Worm (Caenorhabditis elegans) whole organism, late embryonic: Measurements from ENCODE around the gene nadk-1.

Experiments
- C08G9.2 ChIP-seq: sonication (generic microtip); optimal IDR thresholded peaks from 2 replicates; lab custom pipeline; 2016; ENCODE audit warnings: mild to moderate bottlenecking, missing genetic modification characterization, moderate library complexity, missing compliant biosample characterization
- C38D4.7 ChIP-seq: fragments of 200-800 bp; sonication (Bioruptor generic); optimal IDR thresholded peaks from 2 replicates; lab custom pipeline; 2018; ENCODE audit warnings: mild to moderate bottlenecking, missing genetic modification characterization, moderate library complexity, missing compliant biosample characterization
- K09A11.1 ChIP-seq: sonication (generic microtip); optimal IDR thresholded peaks from 2 replicates; lab custom pipeline; 2017; ENCODE audit warnings: antibody characterized with exemption, mild to moderate bottlenecking, missing genetic modification characterization, missing compliant biosample characterization; ENCODE audit not compliant: insufficient read depth
- ahr-1 ChIP-seq: sonication (generic microtip); optimal IDR thresholded peaks from 2 replicates; lab custom pipeline; 2016; ENCODE audit warnings: missing genetic modification characterization, missing compliant biosample characterization
- ama-1 ChIP-seq: fragments of 150-350 bp; optimal IDR thresholded peaks from 2 replicates; lab custom pipeline; 2014
- ceh-14 ChIP-seq: sonication (generic microtip); optimal IDR thresholded peaks from 2 replicates; lab custom pipeline; 2016; ENCODE audit warnings: missing genotype, missing genetic modification characterization, missing compliant biosample characterization
- ceh-18 ChIP-seq: sonication (generic microtip); optimal IDR thresholded peaks from 2 replicates; lab custom pipeline; 2016; ENCODE audit warnings: missing genetic modification characterization, missing compliant biosample characterization
- ceh-19 ChIP-seq: fragments of 200-800 bp; sonication (Bioruptor generic); optimal IDR thresholded peaks from 2 replicates; lab custom pipeline; 2018; ENCODE audit warnings: mild to moderate bottlenecking, missing genetic modification characterization, missing compliant biosample characterization
- ceh-24 ChIP-seq: sonication (generic microtip); optimal IDR thresholded peaks from 2 replicates; lab custom pipeline; 2016; ENCODE audit warnings: mild to moderate bottlenecking, missing genetic modification characterization, missing compliant biosample characterization
- ceh-30 ChIP-seq: fragments of 150-350 bp; optimal IDR thresholded peaks from 2 replicates; lab custom pipeline; 2014; ENCODE audit warnings: missing biosample characterization, missing genetic modification characterization
- ceh-34 ChIP-seq: sonication (generic microtip); optimal IDR thresholded peaks from 2 replicates; lab custom pipeline; 2016; ENCODE audit warnings: mild to moderate bottlenecking, missing genetic modification characterization, missing compliant biosample characterization
- ceh-45 ChIP-seq: fragments of 200-800 bp; sonication (Bioruptor generic); IDR thresholded peaks from 2 replicates; pipeline ENCODE4 v1.3.6; 2022; ENCODE audit warnings: missing genetic modification reagents, missing genetic modification characterization, missing compliant biosample characterization
- ceh-6 ChIP-seq: fragments of 200-800 bp; sonication (Bioruptor generic); optimal IDR thresholded peaks from 2 replicates; lab custom pipeline; 2018; ENCODE audit warnings: mild to moderate bottlenecking, missing genetic modification characterization, missing compliant biosample characterization
- ceh-9 ChIP-seq: sonication (generic microtip); optimal IDR thresholded peaks from 2 replicates; lab custom pipeline; 2016; ENCODE audit warnings: mild to moderate bottlenecking, missing genetic modification characterization, inconsistent platforms, missing compliant biosample characterization
- dmd-4 ChIP-seq: sonication (generic microtip); optimal IDR thresholded peaks from 2 replicates; lab custom pipeline; 2016; ENCODE audit warnings: borderline replicate concordance, missing genetic modification characterization, missing compliant biosample characterization
- elt-2 ChIP-seq: sonication (generic microtip); optimal IDR thresholded peaks from 2 replicates; lab custom pipeline; 2016; ENCODE audit warnings: missing genetic modification reagents, missing genetic modification characterization, missing compliant biosample characterization
- elt-4 ChIP-seq: sonication (generic microtip); optimal IDR thresholded peaks from 2 replicates; lab custom pipeline; 2016; ENCODE audit warnings: missing genetic modification characterization, missing compliant biosample characterization
- eyg-1 ChIP-seq: sonication (generic microtip); optimal IDR thresholded peaks from 2 replicates; lab custom pipeline; 2016; ENCODE audit warnings: missing genotype, missing genetic modification characterization, missing compliant biosample characterization
- fax-1 ChIP-seq: sonication (generic microtip); optimal IDR thresholded peaks from 2 replicates; lab custom pipeline; 2016; ENCODE audit warnings: missing genotype, missing genetic modification characterization, missing compliant biosample characterization
- gmeb-2 ChIP-seq: sonication (generic microtip); optimal IDR thresholded peaks from 2 replicates; lab custom pipeline; 2016; ENCODE audit warnings: missing genetic modification characterization, inconsistent platforms, missing compliant biosample characterization
- hlh-15 ChIP-seq: sonication (generic microtip); optimal IDR thresholded peaks from 2 replicates; lab custom pipeline; 2016; ENCODE audit warnings: missing genetic modification characterization, missing compliant biosample characterization
- hlh-8 ChIP-seq: sonication (generic microtip); optimal IDR thresholded peaks from 2 replicates; lab custom pipeline; 2016; ENCODE audit warnings: missing genotype, missing genetic modification characterization, missing compliant biosample characterization
- lin-11 ChIP-seq: fragments of 200-800 bp; sonication (Bioruptor generic); optimal IDR thresholded peaks from 2 replicates; lab custom pipeline; 2018; ENCODE audit warnings: mild to moderate bottlenecking, missing genetic modification characterization, missing compliant biosample characterization
- madf-2 ChIP-seq: sonication (generic microtip); optimal IDR thresholded peaks from 2 replicates; lab custom pipeline; 2017; ENCODE audit warnings: missing genetic modification characterization, missing compliant biosample characterization
- nfya-1 ChIP-seq: sonication (generic microtip); optimal IDR thresholded peaks from 2 replicates; lab custom pipeline; 2017; ENCODE audit warnings: missing genetic modification characterization, mild to moderate bottlenecking, missing compliant biosample characterization, antibody characterized with exemption, moderate library complexity
- npax-4 ChIP-seq: sonication (generic microtip); optimal IDR thresholded peaks from 2 replicates; lab custom pipeline; 2016; ENCODE audit warnings: missing genetic modification characterization, missing compliant biosample characterization
- pat-9 ChIP-seq: fragments of 200-800 bp; sonication (Bioruptor generic); optimal IDR thresholded peaks from 2 replicates; lab custom pipeline; 2018; ENCODE audit warnings: mild to moderate bottlenecking, missing genetic modification characterization, moderate library complexity, missing compliant biosample characterization
- pros-1 ChIP-seq: fragments of 150-350 bp; optimal IDR thresholded peaks from 2 replicates; lab custom pipeline; 2014; ENCODE audit warnings: missing biosample characterization, missing genetic modification reagents, missing genetic modification characterization
- rnt-1 ChIP-seq: sonication (generic microtip); optimal IDR thresholded peaks from 2 replicates; lab custom pipeline; 2016; ENCODE audit warnings: missing genetic modification characterization, missing compliant biosample characterization
- sdc-2 ChIP-seq: sonication (generic microtip); optimal IDR thresholded peaks from 2 replicates; lab custom pipeline; 2016; ENCODE audit warnings: missing genotype, missing genetic modification characterization, missing compliant biosample characterization
- sox-4 ChIP-seq: sonication (generic microtip); optimal IDR thresholded peaks from 2 replicates; lab custom pipeline; 2017; ENCODE audit warnings: mild to moderate bottlenecking, missing genetic modification characterization, inconsistent platforms, missing compliant biosample characterization
- tbx-7 ChIP-seq: sonication (generic microtip); optimal IDR thresholded peaks from 2 replicates; lab custom pipeline; 2016; ENCODE audit warnings: missing genotype, missing genetic modification characterization, missing compliant biosample characterization
- ttx-3 ChIP-seq: sonication (generic microtip); optimal IDR thresholded peaks from 2 replicates; lab custom pipeline; 2016; ENCODE audit warnings: missing genetic modification reagents, missing genetic modification characterization, missing compliant biosample characterization
- unc-86 ChIP-seq: sonication (generic microtip); optimal IDR thresholded peaks from 2 replicates; lab custom pipeline; 2016; ENCODE audit warnings: missing genetic modification characterization, missing compliant biosample characterization
- zip-5 ChIP-seq: sonication (generic microtip); optimal IDR thresholded peaks from 2 replicates; lab custom pipeline; 2016; ENCODE audit warnings: missing genetic modification characterization, missing compliant biosample characterization

nadk-1 gene

ce11 chrIV:1454194-1454593 lies 2.7 kb upstream of the nadk-1 start:
- peak; percentile 70 for TF ChIP-seq elt-2 (tag; lab: Kevin White, UChicago)
- no peak for TF ChIP-seq ceh-14 (tag; lab: Kevin White, UChicago)
- no peak for TF ChIP-seq ahr-1 (tag; lab: Kevin White, UChicago)
- no peak for TF ChIP-seq tbx-7 (tag; lab: Kevin White, UChicago)
- TF ChIP-seq npax-4 (tag; lab: Kevin White, UChicago): no peak

DNA sequence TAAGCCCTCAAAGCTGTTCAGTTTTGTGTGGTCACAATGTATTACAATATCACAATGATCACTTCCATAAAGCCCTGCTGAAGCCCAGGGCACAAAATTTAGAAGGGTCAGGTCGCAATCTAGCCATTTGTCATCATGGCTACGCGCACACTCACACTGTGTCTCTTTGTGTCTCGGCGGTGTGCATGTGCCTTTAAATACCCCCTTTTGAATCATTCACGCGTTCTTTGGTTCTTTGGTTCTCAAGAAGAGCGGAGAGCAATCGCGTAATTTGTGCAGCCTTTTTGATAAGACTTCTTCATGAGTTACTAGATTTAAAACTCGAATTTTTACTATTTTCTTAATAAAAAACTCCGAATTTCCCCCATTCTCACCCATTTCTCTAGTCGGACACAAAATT lies 1.9 kb upstream of the nadk-1 start:
- peak; percentile 55 for TF ChIP-seq elt-2 (tag; lab: Kevin White, UChicago)
- no peak for TF ChIP-seq ceh-45 (GFP tag; lab: Robert Waterston, UW)

DNA sequence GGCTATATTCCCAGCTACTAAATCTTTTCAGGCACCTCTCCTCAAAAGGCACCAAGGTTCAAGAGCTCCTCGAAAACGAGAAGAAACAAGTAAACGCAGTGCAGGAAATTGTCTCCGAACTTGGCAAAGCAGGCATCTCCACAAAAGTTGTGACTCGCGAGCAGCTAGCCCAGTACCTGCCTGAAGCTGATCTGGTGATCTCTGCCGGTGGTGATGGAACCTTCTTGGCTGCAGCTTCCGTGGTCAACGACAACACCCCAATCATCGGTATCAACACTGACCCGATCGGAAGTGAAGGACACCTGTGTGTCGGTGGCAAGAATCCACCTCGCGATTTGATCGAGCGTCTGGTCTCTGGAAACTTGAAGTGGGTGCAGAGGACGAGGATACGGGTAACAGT lies 1.3 kb downstream of the nadk-1 start:
- TF ChIP-seq hlh-15 (tag; lab: Kevin White, UChicago) (no peak), ceh-24 (tag; lab: Kevin White, UChicago) (no peak), ceh-34 (tag; lab: Kevin White, UChicago) (no peak), fax-1 (no peak), K09A11.1 (tag; lab: Kevin White, UChicago) (no peak), eyg-1 (tag; lab: Kevin White, UChicago) (no peak), madf-2 (no peak), zip-5 (no peak), C38D4.7 (no peak), gmeb-2 (no peak), ceh-14 (tag; lab: Kevin White, UChicago) (no peak), nfya-1 (no peak)

ce11 chrIV:1459419-1459818 lies 2.5 kb downstream of the nadk-1 start:
- TF ChIP-seq pat-9 (tag; lab: Kevin White, UChicago) (no peak), ceh-14 (tag; lab: Kevin White, UChicago) (no peak)
- TF ChIP-seq, all 69 proteins: peak for 0

DNA sequence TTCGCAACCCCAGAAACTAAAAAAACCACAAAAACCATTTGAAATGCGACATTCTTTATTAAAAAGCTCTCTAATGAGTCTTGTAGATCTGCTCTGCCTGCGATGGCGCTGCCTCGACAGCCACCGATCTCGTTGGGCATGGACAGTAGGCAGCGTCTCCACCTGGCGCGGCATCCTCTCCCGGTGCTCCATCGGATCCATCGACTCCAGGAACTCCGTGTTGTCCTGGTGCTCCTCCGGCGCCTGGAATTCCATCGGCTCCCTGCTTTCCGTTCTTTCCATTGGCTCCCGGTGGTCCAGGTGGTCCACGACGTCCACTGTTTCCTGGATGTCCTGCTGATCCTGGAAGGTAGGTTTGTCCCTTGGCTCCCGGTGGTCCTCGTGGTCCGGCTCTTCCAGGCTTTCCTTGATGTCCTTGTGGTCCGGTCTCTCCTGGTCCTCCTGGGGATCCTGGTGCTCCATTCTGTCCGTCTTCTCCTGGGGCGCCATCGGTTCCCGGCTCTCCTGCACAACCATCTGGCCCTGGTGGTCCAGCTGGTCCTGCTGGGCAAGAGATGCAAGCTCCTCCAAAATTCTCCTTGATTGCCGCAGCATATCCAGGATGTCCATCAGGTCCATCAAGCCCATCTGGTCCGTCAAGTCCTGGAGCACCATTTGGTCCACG lies 3.1 kb downstream of the nadk-1 start:
- TF ChIP-seq ceh-14 (tag; lab: Kevin White, UChicago): no peak
- no peak for TF ChIP-seq C38D4.7
- no peak for TF ChIP-seq C08G9.2 (tag; lab: Kevin White, UChicago)
- no peak for TF ChIP-seq pros-1 (tag; lab: Kevin White, UChicago)
- TF ChIP-seq ttx-3: no peak
- no peak for TF ChIP-seq sdc-2 (tag; lab: Kevin White, UChicago)
- no peak for TF ChIP-seq ceh-30 (tag; lab: Kevin White, UChicago)
- TF ChIP-seq ceh-9: no peak
- TF ChIP-seq hlh-8: no peak
- no peak for TF ChIP-seq ceh-34 (tag; lab: Kevin White, UChicago)
- TF ChIP-seq elt-4 (tag; lab: Kevin White, UChicago): no peak
- TF ChIP-seq unc-86 (tag; lab: Kevin White, UChicago): no peak
- no peak for TF ChIP-seq ceh-18 (tag; lab: Kevin White, UChicago)
- no peak for TF ChIP-seq elt-2 (tag; lab: Kevin White, UChicago)

ce11 chrIV:1460686-1461085 lies 3.8 kb downstream of the nadk-1 start, which contains the start of gene col-106:
TSS of gene col-106 (minus strand) at chrIV:1460786.
- no peak for TF ChIP-seq dmd-4 (tag; lab: Kevin White, UChicago)
- no peak for TF ChIP-seq C08G9.2 (tag; lab: Kevin White, UChicago)
- no peak for TF ChIP-seq ceh-30 (tag; lab: Kevin White, UChicago)
- TF ChIP-seq unc-86 (tag; lab: Kevin White, UChicago): no peak
- no peak for TF ChIP-seq sox-4
- no peak for TF ChIP-seq nfya-1
- no peak for TF ChIP-seq ama-1 (lab: Kevin White, UChicago)
- TF ChIP-seq lin-11: no peak
- no peak for TF ChIP-seq ceh-19 (GFP tag; lab: Kevin White, UChicago)
- no peak for TF ChIP-seq ahr-1 (tag; lab: Kevin White, UChicago)
- TF ChIP-seq rnt-1: no peak
- no peak for TF ChIP-seq ceh-6 (GFP tag; lab: Kevin White, UChicago)
